Worm (Caenorhabditis elegans) whole organism, L1 larva: ENCODE results near the gene F13B12.4.

Source experiments
- ces-1 ChIP-seq: fragments of 150-350 bp; optimal IDR thresholded peaks from 2 replicates; lab custom pipeline; 2014; ENCODE audit warnings: missing biosample characterization, missing genetic modification reagents, missing genetic modification characterization
- efl-1 ChIP-seq, 4 experiments: fragments of 150-350 bp; optimal IDR thresholded peaks in 3 of 4; peaks in 1 of 4; 1 replicate in 1 of 4; 2 replicates in 3 of 4; lab custom pipeline; 2014; ENCODE audit warnings: missing biosample characterization in 2 of 4, missing genetic modification characterization in 2 of 4, missing genetic modification reagents in 2 of 4
- fkh-8 ChIP-seq: sonication (generic microtip); optimal IDR thresholded peaks from 2 replicates; lab custom pipeline; 2016; ENCODE audit warnings: mild to moderate bottlenecking, missing genetic modification characterization, missing compliant biosample characterization
- lir-3 ChIP-seq: sonication (generic microtip); optimal IDR thresholded peaks from 2 replicates; lab custom pipeline; 2016; ENCODE audit warnings: mild to moderate bottlenecking, missing genetic modification characterization, moderate library complexity, missing compliant biosample characterization; ENCODE audit not compliant: poor library complexity
- mdl-1 ChIP-seq, 2 experiments: fragments of 150-350 bp; optimal IDR thresholded peaks; 2 replicates each; lab custom pipeline; 2014 to 2017; ENCODE audit warnings: missing biosample characterization in 2 of 2, missing genetic modification characterization in 2 of 2, inconsistent platforms in 1 of 2
- nhr-12 ChIP-seq: sonication (generic microtip); optimal IDR thresholded peaks from 2 replicates; lab custom pipeline; 2017; ENCODE audit warnings: missing biosample characterization, missing genetic modification characterization
- nhr-47 ChIP-seq: sonication (generic microtip); optimal IDR thresholded peaks from 2 replicates; lab custom pipeline; 2016; ENCODE audit warnings: mild to moderate bottlenecking, missing genetic modification characterization, moderate library complexity, missing compliant biosample characterization
- nhr-85 ChIP-seq: sonication (generic microtip); peaks from one replicate; lab custom pipeline; 2016; ENCODE audit warnings: missing genetic modification characterization, inconsistent platforms, missing compliant biosample characterization

- TF ChIP-seq ces-1 (no peak), nhr-12 (tag; lab: Kevin White, UChicago) (no peak), fkh-8 (no peak), mdl-1 (tag; optimal IDR thresholded peaks at IDR 0.05; lab: Kevin White, UChicago) (no peak), nhr-85 (no peak), nhr-47 (tag; lab: Kevin White, UChicago) (no peak), lir-3 (tag; lab: Kevin White, UChicago) (no peak), efl-1 (optimal IDR thresholded peaks at IDR 0.05; lab: Kevin White, UChicago) (peak; percentile 23 to 44), efl-1 (GFP tag; optimal IDR thresholded peaks at IDR 0.05 in 1 of 2; lab: Kevin White, UChicago) (no peak)
These were observed 24.6 kb downstream of the F13B12.4 start for ce11 chrIV:10425129-10425528.
